Worm (Caenorhabditis elegans) whole organism, young adult: Measurements from ENCODE around the gene Y51A2D.8.

Experiments
- B0261.1 ChIP-seq: sonication (generic microtip); optimal IDR thresholded peaks from 2 replicates; lab custom pipeline; 2016; ENCODE audit warnings: mild to moderate bottlenecking, missing genetic modification characterization, moderate library complexity, missing compliant biosample characterization
- B0336.3 ChIP-seq: fragments of 200-800 bp; sonication (Bioruptor generic); IDR thresholded peaks from 2 replicates; pipeline ENCODE4 v1.3.6; 2022; ENCODE audit warnings: missing genetic modification characterization, missing compliant biosample characterization
- F37B4.10 ChIP-seq: fragments of 200-800 bp; sonication (Bioruptor generic); IDR thresholded peaks from 2 replicates; pipeline ENCODE4 v1.3.6; 2022; ENCODE audit warnings: missing genetic modification characterization, missing compliant biosample characterization
- F39B2.1 ChIP-seq: fragments of 200-800 bp; sonication (Bioruptor generic); IDR thresholded peaks from 2 replicates; pipeline ENCODE4 v1.3.6; 2022; ENCODE audit warnings: missing genetic modification reagents, missing genetic modification characterization, missing compliant biosample characterization
- F55B11.4 ChIP-seq: sonication (generic microtip); optimal IDR thresholded peaks from 2 replicates; lab custom pipeline; 2016; ENCODE audit warnings: missing compliant biosample characterization, missing genetic modification characterization, borderline replicate concordance; ENCODE audit not compliant: insufficient read depth
- F57A8.1 ChIP-seq: fragments of 200-800 bp; sonication (Bioruptor generic); optimal IDR thresholded peaks from 2 replicates; lab custom pipeline; 2018; ENCODE audit warnings: mild to moderate bottlenecking, missing genetic modification characterization, moderate library complexity, missing compliant biosample characterization
- ZK185.1 ChIP-seq: sonication (generic microtip); optimal IDR thresholded peaks from 2 replicates; lab custom pipeline; 2016; ENCODE audit warnings: mild to moderate bottlenecking, missing genetic modification characterization, missing compliant biosample characterization; ENCODE audit not compliant: poor library complexity, severe bottlenecking
- akir-1 ChIP-seq: fragments of 200-800 bp; sonication (Bioruptor generic); optimal IDR thresholded peaks from 2 replicates; lab custom pipeline; 2018; ENCODE audit warnings: mild to moderate bottlenecking, missing genetic modification characterization, moderate library complexity, missing compliant biosample characterization
- ama-1 ChIP-seq, 3 experiments: fragments of 150-350 bp in 1 of 3; sonication (generic microtip) in 2 of 3; optimal IDR thresholded peaks; 2 replicates each; lab custom pipeline; 2014 to 2018; ENCODE audit warnings: missing biosample characterization in 2 of 3, missing genetic modification characterization in 2 of 3, missing genetic modification reagents in 2 of 3
- aptf-3 ChIP-seq: fragments of 200-800 bp; sonication (Bioruptor generic); IDR thresholded peaks from 2 replicates; pipeline ENCODE4 v1.3.6; 2022; ENCODE audit warnings: missing genetic modification characterization, missing compliant biosample characterization
- atf-7 ChIP-seq: sonication (generic microtip); optimal IDR thresholded peaks from 2 replicates; lab custom pipeline; 2017; ENCODE audit warnings: mild to moderate bottlenecking, missing genetic modification characterization, missing compliant biosample characterization
- athp-1 ChIP-seq: sonication (generic microtip); optimal IDR thresholded peaks from 2 replicates; lab custom pipeline; 2017; ENCODE audit warnings: mild to moderate bottlenecking, missing genetic modification characterization, missing compliant biosample characterization
- bed-1 ChIP-seq: fragments of 200-800 bp; sonication (Bioruptor generic); IDR thresholded peaks from 2 replicates; pipeline ENCODE4 v1.3.6; 2022; ENCODE audit warnings: missing genetic modification reagents, missing genetic modification characterization, missing compliant biosample characterization
- ceh-79 ChIP-seq: sonication (generic microtip); optimal IDR thresholded peaks from 2 replicates; lab custom pipeline; 2017; ENCODE audit warnings: mild to moderate bottlenecking, missing genetic modification characterization, missing compliant biosample characterization
- ceh-91 ChIP-seq: fragments of 200-800 bp; sonication (Bioruptor generic); IDR thresholded peaks from 2 replicates; pipeline ENCODE4 v1.3.6; 2022; ENCODE audit warnings: missing genetic modification reagents, missing genetic modification characterization, missing compliant biosample characterization
- die-1 ChIP-seq: sonication (generic microtip); optimal IDR thresholded peaks from 2 replicates; lab custom pipeline; 2016; ENCODE audit warnings: missing genotype, mild to moderate bottlenecking, missing genetic modification characterization, missing compliant biosample characterization
- dox-1 ChIP-seq: fragments of 200-800 bp; sonication (Bioruptor generic); IDR thresholded peaks from 2 replicates; pipeline ENCODE4 v1.3.6; 2022; ENCODE audit warnings: missing genetic modification reagents, missing genetic modification characterization, missing compliant biosample characterization
- dpl-1 ChIP-seq: fragments of 150-350 bp; optimal IDR thresholded peaks from 2 replicates; lab custom pipeline; 2014; ENCODE audit warnings: missing biosample characterization, missing genetic modification reagents, missing genetic modification characterization
- ets-4 ChIP-seq: fragments of 200-800 bp; sonication (Bioruptor generic); optimal IDR thresholded peaks from 2 replicates; lab custom pipeline; 2018; ENCODE audit warnings: mild to moderate bottlenecking, missing genetic modification characterization, missing compliant biosample characterization
- hsf-1 ChIP-seq: fragments of 200-800 bp; sonication (Bioruptor generic); IDR thresholded peaks from 2 replicates; pipeline ENCODE4 v1.3.6; 2022; ENCODE audit warnings: missing genetic modification reagents, missing genetic modification characterization, missing compliant biosample characterization
- let-607 ChIP-seq, 2 experiments: fragments of 200-800 bp in 1 of 2; sonication (Bioruptor generic) in 1 of 2; sonication (generic microtip) in 1 of 2; optimal IDR thresholded peaks; 2 replicates each; lab custom pipeline; 2016 to 2018; ENCODE audit warnings: mild to moderate bottlenecking in 2 of 2, missing compliant biosample characterization in 2 of 2, missing genetic modification characterization in 2 of 2, moderate library complexity in 2 of 2, missing genotype in 1 of 2
- lin-40 ChIP-seq: sonication (generic microtip); optimal IDR thresholded peaks from 2 replicates; lab custom pipeline; 2016; ENCODE audit warnings: missing genetic modification characterization, mild to moderate bottlenecking, missing compliant biosample characterization, missing genotype, missing genetic modification reagents
- madf-8 ChIP-seq: fragments of 200-800 bp; sonication (Bioruptor generic); conservative IDR thresholded peaks from 2 replicates; pipeline ENCODE4 v1.3.6; 2022; ENCODE audit warnings: missing genetic modification reagents, missing genetic modification characterization, missing compliant biosample characterization
- mel-28 ChIP-seq: sonication (generic microtip); optimal IDR thresholded peaks from 2 replicates; lab custom pipeline; 2016; ENCODE audit warnings: borderline replicate concordance, mild to moderate bottlenecking, missing genetic modification characterization, missing compliant biosample characterization
- mxl-1 ChIP-seq: sonication (generic microtip); optimal IDR thresholded peaks from 2 replicates; lab custom pipeline; 2016; ENCODE audit warnings: missing genetic modification characterization, missing compliant biosample characterization
- nfya-1 ChIP-seq: sonication (generic microtip); optimal IDR thresholded peaks from 2 replicates; lab custom pipeline; 2017; ENCODE audit warnings: antibody characterized with exemption, missing compliant biosample characterization, missing genetic modification characterization, borderline replicate concordance; ENCODE audit not compliant: insufficient read depth
- nhr-120 ChIP-seq: fragments of 200-800 bp; sonication (Bioruptor generic); IDR thresholded peaks from 2 replicates; pipeline ENCODE4 v1.3.6; 2022; ENCODE audit warnings: missing genetic modification characterization, missing compliant biosample characterization
- nhr-27 ChIP-seq: fragments of 200-800 bp; sonication (Bioruptor generic); optimal IDR thresholded peaks from 2 replicates; lab custom pipeline; 2018; ENCODE audit warnings: mild to moderate bottlenecking, missing genetic modification characterization, moderate library complexity, missing compliant biosample characterization
- repo-1 ChIP-seq: sonication (generic microtip); optimal IDR thresholded peaks from 2 replicates; lab custom pipeline; 2017; ENCODE audit warnings: mild to moderate bottlenecking, missing genetic modification characterization, missing compliant biosample characterization
- somi-1 ChIP-seq: fragments of 200-800 bp; sonication (Bioruptor generic); optimal IDR thresholded peaks from 2 replicates; lab custom pipeline; 2018; ENCODE audit warnings: mild to moderate bottlenecking, missing genetic modification characterization, missing compliant biosample characterization
- sptf-2 ChIP-seq: fragments of 200-800 bp; sonication (Bioruptor generic); optimal IDR thresholded peaks from 2 replicates; lab custom pipeline; 2018; ENCODE audit warnings: mild to moderate bottlenecking, missing genetic modification characterization, missing compliant biosample characterization
- tbp1 ChIP-seq: fragments of 200-800 bp; sonication (Bioruptor generic); optimal IDR thresholded peaks from 2 replicates; lab custom pipeline; 2018; ENCODE audit warnings: mild to moderate bottlenecking, missing genetic modification characterization, missing compliant biosample characterization
- tlf-1 ChIP-seq: fragments of 200-800 bp; sonication (Bioruptor generic); optimal IDR thresholded peaks from 2 replicates; lab custom pipeline; 2018; ENCODE audit warnings: mild to moderate bottlenecking, missing genetic modification characterization, missing compliant biosample characterization
- zim-3 ChIP-seq: sonication (generic microtip); optimal IDR thresholded peaks from 2 replicates; lab custom pipeline; 2017; ENCODE audit warnings: mild to moderate bottlenecking, missing genetic modification characterization, moderate library complexity, missing compliant biosample characterization
- ztf-25 ChIP-seq: fragments of 200-800 bp; sonication (Bioruptor generic); IDR thresholded peaks from 2 replicates; pipeline ENCODE4 v1.3.6; 2022; ENCODE audit warnings: missing genetic modification reagents, missing genetic modification characterization, missing compliant biosample characterization
- ztf-26 ChIP-seq: sonication (generic microtip); optimal IDR thresholded peaks from 2 replicates; lab custom pipeline; 2017; ENCODE audit warnings: missing genetic modification characterization, missing compliant biosample characterization
- ztf-3 ChIP-seq: fragments of 200-800 bp; sonication (Bioruptor generic); optimal IDR thresholded peaks from 2 replicates; lab custom pipeline; 2018; ENCODE audit warnings: mild to moderate bottlenecking, missing genetic modification characterization, missing compliant biosample characterization

The Y51A2D.8 gene

ce11 chrV:18573199-18573598, 19.5 kb upstream of the Y51A2D.8 start (continued):
- TF ChIP-seq mxl-1: no peak
- no peak for TF ChIP-seq aptf-3 (GFP tag; lab: Robert Waterston, UW)
- TF ChIP-seq somi-1 (GFP tag; lab: Kevin White, UChicago): no peak
- TF ChIP-seq nhr-27 (tag; lab: Kevin White, UChicago): no peak
- TF ChIP-seq dox-1 (GFP tag; lab: Robert Waterston, UW): peak; percentile 34; the same call in 1 of the 2 replicates
- no peak for TF ChIP-seq akir-1
- TF ChIP-seq tbp1 (GFP tag; lab: Kevin White, UChicago): no peak
- no peak for TF ChIP-seq hsf-1 (GFP tag; lab: Robert Waterston, UW)
- TF ChIP-seq repo-1 (tag; lab: Kevin White, UChicago): peak; percentile 86
- TF ChIP-seq ztf-26 (tag; lab: Kevin White, UChicago): peak; percentile 85
- TF ChIP-seq ets-4: peak; percentile 31
- TF ChIP-seq tlf-1 (GFP tag; lab: Kevin White, UChicago): peak; percentile 49
- no peak for TF ChIP-seq athp-1 (tag; lab: Kevin White, UChicago)
- no peak for TF ChIP-seq ceh-91 (GFP tag; lab: Robert Waterston, UW)
- no peak for TF ChIP-seq ceh-79 (tag; lab: Kevin White, UChicago)
- no peak for TF ChIP-seq F39B2.1 (GFP tag; lab: Robert Waterston, UW)
- no peak for TF ChIP-seq die-1
- TF ChIP-seq nhr-120 (GFP tag; lab: Robert Waterston, UW): no peak
- TF ChIP-seq nfya-1 (tag; lab: Kevin White, UChicago): no peak
- no peak for TF ChIP-seq atf-7
- 0 out of 2 replicates have a peak, but pooled peaks have one; percentile 23 for TF ChIP-seq B0336.3 (GFP tag; lab: Robert Waterston, UW)
- peak; percentile 67 for TF ChIP-seq lin-40 (tag; lab: Kevin White, UChicago)
- peak; percentile 28 for TF ChIP-seq ZK185.1 (tag; lab: Kevin White, UChicago)
- TF ChIP-seq mel-28 (tag; lab: Kevin White, UChicago): no peak
- TF ChIP-seq ztf-3 (GFP tag; lab: Kevin White, UChicago): no peak
- no peak for TF ChIP-seq bed-1 (GFP tag; lab: Robert Waterston, UW)
- no peak for TF ChIP-seq F57A8.1 (GFP tag; lab: Kevin White, UChicago)
- no peak for TF ChIP-seq F37B4.10 (GFP tag; lab: Robert Waterston, UW)
- peak; percentile 70 for TF ChIP-seq zim-3 (tag; lab: Kevin White, UChicago)

ce11 chrV:18571533-18571932, 17.9 kb upstream of the Y51A2D.8 start, which contains the start of gene Y51A2D.21:
Gene Y51A2D.21 (plus strand): TSS chrV:18571833.
- TF ChIP-seq let-607 (tag; optimal IDR thresholded peaks at IDR 0.05; lab: Kevin White, UChicago): no peak
- TF ChIP-seq F55B11.4 (tag; lab: Kevin White, UChicago): no peak
- TF ChIP-seq F39B2.1 (GFP tag; lab: Robert Waterston, UW): no peak
- no peak for TF ChIP-seq madf-8 (GFP tag; lab: Robert Waterston, UW)
- no peak for TF ChIP-seq hsf-1 (GFP tag; lab: Robert Waterston, UW)
- no peak for TF ChIP-seq dpl-1 (GFP tag; lab: Kevin White, UChicago)
- no peak for TF ChIP-seq sptf-2 (GFP tag; lab: Kevin White, UChicago)
- no peak for TF ChIP-seq ztf-25
- TF ChIP-seq ama-1 (optimal IDR thresholded peaks at IDR 0.05; lab: Kevin White, UChicago): no peak
- TF ChIP-seq ama-1 (GFP tag; optimal IDR thresholded peaks at IDR 0.05; lab: Kevin White, UChicago): no peak

- TF ChIP-seq lin-40 (tag; lab: Kevin White, UChicago): peak; percentile 32
- TF ChIP-seq B0261.1 (tag; lab: Kevin White, UChicago): no peak
Measured at ce11 chrV:18569445-18569844, 15.8 kb upstream of the Y51A2D.8 start.
